Worm (Caenorhabditis elegans): ENCODE measurements around the gene daf-2.

DNA sequence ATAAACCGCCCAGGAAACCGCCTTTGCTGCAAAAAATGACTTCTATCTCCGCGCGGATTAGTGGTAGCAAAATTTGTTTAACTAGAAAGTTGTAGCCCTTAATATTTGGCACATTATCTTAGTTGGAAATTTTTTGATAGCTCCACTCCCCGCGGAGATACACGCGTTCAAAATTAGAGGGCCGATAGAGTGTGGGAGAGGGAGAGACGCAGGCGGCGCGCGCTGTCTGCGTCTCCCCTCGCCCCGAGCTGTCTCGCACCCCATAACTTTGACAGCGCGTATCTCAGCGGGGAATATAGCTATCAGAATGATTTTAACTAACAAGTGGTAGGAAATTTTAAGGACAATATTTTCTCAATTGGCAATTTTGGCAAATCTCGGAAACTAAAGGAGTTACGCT is 22.4 kb upstream of the daf-2 start:
- no peak for TF ChIP-seq dao-5 (tag; optimal IDR thresholded peaks at IDR 0.05)
- no peak for TF ChIP-seq W03F9.2 (tag; optimal IDR thresholded peaks at IDR 0.05)
- no peak for TF ChIP-seq him-1 (tag; optimal IDR thresholded peaks at IDR 0.05)
